Worm (Caenorhabditis elegans) whole organism, L2 larva: ENCODE data around the gene spp-9.

Experiments
- C34F6.9 ChIP-seq: fragments of 150-350 bp; optimal IDR thresholded peaks from 2 replicates; lab custom pipeline; 2014; ENCODE audit warnings: missing biosample characterization, missing genetic modification characterization
- F13H6.1 ChIP-seq: sonication (generic microtip); optimal IDR thresholded peaks from 2 replicates; lab custom pipeline; 2016; ENCODE audit warnings: missing genetic modification characterization, missing compliant biosample characterization
- R02D3.7 ChIP-seq: fragments of 150-350 bp; optimal IDR thresholded peaks from 2 replicates; lab custom pipeline; 2014; ENCODE audit warnings: missing biosample characterization, missing genetic modification characterization
- Y55F3AM.14 ChIP-seq: fragments of 200-800 bp; sonication (Bioruptor generic); optimal IDR thresholded peaks from 2 replicates; lab custom pipeline; 2018; ENCODE audit warnings: mild to moderate bottlenecking, missing genetic modification characterization, missing compliant biosample characterization
- ZK546.5 ChIP-seq: sonication (generic microtip); optimal IDR thresholded peaks from 2 replicates; lab custom pipeline; 2017; ENCODE audit warnings: missing biosample characterization, missing genetic modification characterization
- alr-1 ChIP-seq: fragments of 150-350 bp; optimal IDR thresholded peaks from 2 replicates; lab custom pipeline; 2014; ENCODE audit warnings: missing biosample characterization, missing genetic modification characterization
- ama-1 ChIP-seq: fragments of 150-350 bp; optimal IDR thresholded peaks from 2 replicates; lab custom pipeline; 2018; ENCODE audit warnings: inconsistent platforms
- blmp-1 ChIP-seq: sonication (generic microtip); optimal IDR thresholded peaks from 2 replicates; lab custom pipeline; 2017; ENCODE audit warnings: missing genetic modification characterization, mild to moderate bottlenecking, missing compliant biosample characterization, antibody characterized with exemption, moderate library complexity; ENCODE audit not compliant: insufficient read depth
- ceh-82 ChIP-seq: fragments of 150-350 bp; optimal IDR thresholded peaks from 2 replicates; lab custom pipeline; 2014; ENCODE audit warnings: missing biosample characterization, missing genetic modification characterization
- crh-2 ChIP-seq: sonication (generic microtip); optimal IDR thresholded peaks from 2 replicates; lab custom pipeline; 2017; ENCODE audit warnings: missing biosample characterization, missing genetic modification characterization
- dmd-4 ChIP-seq: sonication (generic microtip); optimal IDR thresholded peaks from 2 replicates; lab custom pipeline; 2017; ENCODE audit warnings: missing biosample characterization, missing genetic modification characterization
- elt-1 ChIP-seq: fragments of 150-350 bp; optimal IDR thresholded peaks from 2 replicates; lab custom pipeline; 2014; ENCODE audit warnings: missing biosample characterization, missing genetic modification characterization
- fos-1 ChIP-seq: fragments of 150-350 bp; optimal IDR thresholded peaks from 2 replicates; lab custom pipeline; 2014; ENCODE audit warnings: missing biosample characterization, missing genetic modification characterization
- gmeb-1 ChIP-seq: fragments of 150-350 bp; optimal IDR thresholded peaks from 2 replicates; lab custom pipeline; 2014; ENCODE audit warnings: missing biosample characterization, missing genetic modification characterization
- lin-11 ChIP-seq: fragments of 150-350 bp; sonication (generic microtip); optimal IDR thresholded peaks from 2 replicates; lab custom pipeline; 2014; ENCODE audit warnings: missing biosample characterization, missing genetic modification characterization, inconsistent platforms, mixed read lengths
- lin-13 ChIP-seq: fragments of 150-350 bp; optimal IDR thresholded peaks from 2 replicates; lab custom pipeline; 2014; ENCODE audit warnings: missing biosample characterization, missing genetic modification reagents, missing genetic modification characterization
- lin-39 ChIP-seq: fragments of 150-350 bp; optimal IDR thresholded peaks from 2 replicates; lab custom pipeline; 2014; ENCODE audit warnings: missing biosample characterization, missing genetic modification reagents, missing genetic modification characterization
- lsy-2 ChIP-seq, 2 experiments: fragments of 150-350 bp in 1 of 2; sonication (generic microtip) in 1 of 2; optimal IDR thresholded peaks; 2 replicates each; lab custom pipeline; 2014 to 2017; ENCODE audit warnings: missing biosample characterization in 2 of 2, missing genetic modification characterization in 2 of 2
- mab-5 ChIP-seq: fragments of 150-350 bp; optimal IDR thresholded peaks from 2 replicates; lab custom pipeline; 2014; ENCODE audit warnings: missing biosample characterization, missing genetic modification characterization
- mbf-1 ChIP-seq: sonication (generic microtip); optimal IDR thresholded peaks from 2 replicates; lab custom pipeline; 2017; ENCODE audit warnings: missing biosample characterization, missing genetic modification characterization
- nhr-10 ChIP-seq: sonication (generic microtip); optimal IDR thresholded peaks from 2 replicates; lab custom pipeline; 2017; ENCODE audit warnings: missing biosample characterization, missing genetic modification characterization
- nhr-11 ChIP-seq: fragments of 150-350 bp; optimal IDR thresholded peaks from 2 replicates; lab custom pipeline; 2014; ENCODE audit warnings: missing biosample characterization, missing genetic modification characterization
- nhr-12 ChIP-seq: fragments of 150-350 bp; optimal IDR thresholded peaks from 2 replicates; lab custom pipeline; 2014; ENCODE audit warnings: missing biosample characterization, missing genetic modification characterization
- nhr-129 ChIP-seq: fragments of 150-350 bp; optimal IDR thresholded peaks from 2 replicates; lab custom pipeline; 2014; ENCODE audit warnings: missing biosample characterization, missing genetic modification characterization
- nhr-21 ChIP-seq: fragments of 150-350 bp; optimal IDR thresholded peaks from 2 replicates; lab custom pipeline; 2014; ENCODE audit warnings: missing biosample characterization, missing genetic modification characterization
- nhr-23 ChIP-seq: fragments of 150-350 bp; optimal IDR thresholded peaks from 2 replicates; lab custom pipeline; 2014; ENCODE audit warnings: missing biosample characterization, missing genetic modification reagents, missing genetic modification characterization
- nhr-237 ChIP-seq: fragments of 150-350 bp; optimal IDR thresholded peaks from 2 replicates; lab custom pipeline; 2014; ENCODE audit warnings: missing biosample characterization, missing genetic modification characterization
- nhr-25 ChIP-seq: fragments of 150-350 bp; sonication (generic microtip); optimal IDR thresholded peaks from 3 replicates; lab custom pipeline; 2014; ENCODE audit warnings: missing biosample characterization, missing genetic modification characterization
- nhr-6 ChIP-seq: fragments of 150-350 bp; optimal IDR thresholded peaks from 2 replicates; lab custom pipeline; 2014; ENCODE audit warnings: missing biosample characterization, missing genetic modification characterization
- nhr-77 ChIP-seq: fragments of 150-350 bp; optimal IDR thresholded peaks from 2 replicates; lab custom pipeline; 2014; ENCODE audit warnings: missing biosample characterization, missing genetic modification characterization
- peb-1 ChIP-seq: fragments of 150-350 bp; optimal IDR thresholded peaks from 2 replicates; lab custom pipeline; 2014; ENCODE audit warnings: missing biosample characterization, missing genetic modification characterization
- sem-4 ChIP-seq: fragments of 150-350 bp; optimal IDR thresholded peaks from 2 replicates; lab custom pipeline; 2014; ENCODE audit warnings: missing biosample characterization, missing genetic modification reagents, missing genetic modification characterization
- skn-1 ChIP-seq: sonication (generic microtip); optimal IDR thresholded peaks from 2 replicates; lab custom pipeline; 2017; ENCODE audit warnings: missing biosample characterization, missing genetic modification characterization
- sma-9 ChIP-seq, 2 experiments: fragments of 150-350 bp in 1 of 2; sonication (generic microtip) in 1 of 2; optimal IDR thresholded peaks; 2 replicates each; lab custom pipeline; 2014 to 2016; ENCODE audit warnings: missing genetic modification characterization in 2 of 2, mild to moderate bottlenecking in 1 of 2, missing biosample characterization in 1 of 2, missing compliant biosample characterization in 1 of 2, missing genetic modification reagents in 1 of 2, moderate library complexity in 1 of 2
- unc-39 ChIP-seq: fragments of 150-350 bp; optimal IDR thresholded peaks from 2 replicates; lab custom pipeline; 2014; ENCODE audit warnings: missing biosample characterization, missing genetic modification characterization
- unc-55 ChIP-seq: fragments of 150-350 bp; sonication (generic microtip); optimal IDR thresholded peaks from 3 replicates; lab custom pipeline; 2014; ENCODE audit warnings: missing biosample characterization, missing genetic modification reagents, missing genetic modification characterization
- unc-62 ChIP-seq: fragments of 150-350 bp; optimal IDR thresholded peaks from 2 replicates; lab custom pipeline; 2014; ENCODE audit warnings: missing biosample characterization, missing genetic modification reagents, missing genetic modification characterization
- zag-1 ChIP-seq: fragments of 150-350 bp; optimal IDR thresholded peaks from 2 replicates; lab custom pipeline; 2014; ENCODE audit warnings: missing biosample characterization, missing genetic modification characterization
- ztf-1 ChIP-seq: fragments of 200-800 bp; sonication (Bioruptor generic); conservative IDR thresholded peaks from 2 replicates; pipeline ENCODE4 v1.3.6; 2022; ENCODE audit warnings: missing genetic modification characterization, missing compliant biosample characterization
- ztf-11 ChIP-seq: sonication (generic microtip); optimal IDR thresholded peaks from 2 replicates; lab custom pipeline; 2017; ENCODE audit warnings: missing biosample characterization, missing genetic modification characterization
- ztf-4 ChIP-seq: fragments of 150-350 bp; optimal IDR thresholded peaks from 2 replicates; lab custom pipeline; 2014; ENCODE audit warnings: missing biosample characterization, missing genetic modification characterization

Gene spp-9

ce11 chrX:11480990-11481824, 6.4 kb upstream of the spp-9 start:
- no peak for TF ChIP-seq peb-1 (tag; lab: Kevin White, UChicago)
- peak; percentile 1 for TF ChIP-seq nhr-129 (tag; lab: Kevin White, UChicago)
- TF ChIP-seq unc-55 (GFP tag; lab: Kevin White, UChicago): no peak
- TF ChIP-seq lin-39 (tag; lab: Kevin White, UChicago): no peak
- TF ChIP-seq ama-1: peak; percentile 44
- TF ChIP-seq elt-1 (tag; lab: Kevin White, UChicago): no peak
- TF ChIP-seq ZK546.5: no peak
- TF ChIP-seq mab-5 (tag; lab: Kevin White, UChicago): no peak
- no peak for TF ChIP-seq nhr-25 (tag; lab: Kevin White, UChicago)
- TF ChIP-seq nhr-21 (tag; lab: Kevin White, UChicago): no peak
- TF ChIP-seq F13H6.1 (tag; lab: Kevin White, UChicago): peak; percentile 4
- TF ChIP-seq crh-2 (tag; lab: Kevin White, UChicago): peak; percentile 33
- TF ChIP-seq ztf-4 (tag; lab: Kevin White, UChicago): peak; percentile 21
- no peak for TF ChIP-seq Y55F3AM.14 (GFP tag; lab: Kevin White, UChicago)
- no peak for TF ChIP-seq lin-11
- TF ChIP-seq fos-1: peak; percentile 87
- TF ChIP-seq gmeb-1 (tag; lab: Kevin White, UChicago): no peak
- no peak for TF ChIP-seq sem-4
- no peak for TF ChIP-seq nhr-237 (tag; lab: Kevin White, UChicago)
- no peak for TF ChIP-seq unc-62 (GFP tag; lab: Kevin White, UChicago)
- no peak for TF ChIP-seq nhr-11 (tag; lab: Kevin White, UChicago)
- TF ChIP-seq C34F6.9 (tag; lab: Kevin White, UChicago): peak; percentile 6
- TF ChIP-seq lin-13: no peak
- TF ChIP-seq nhr-12 (tag; lab: Kevin White, UChicago): no peak

DNA sequence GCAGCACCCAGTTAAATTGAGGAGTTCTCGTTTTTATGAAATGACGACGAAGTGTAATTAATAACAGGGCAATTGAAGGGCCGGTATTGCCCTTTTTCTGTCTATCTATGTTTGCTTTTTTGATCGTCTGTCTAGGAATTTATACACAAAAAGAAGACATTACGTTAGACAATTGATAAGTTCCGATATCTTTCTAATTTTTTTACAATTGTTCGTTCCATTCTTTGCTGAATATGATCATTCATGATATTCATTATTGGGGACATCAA, 5.8 kb upstream of the spp-9 start:
- TF ChIP-seq crh-2 (tag; lab: Kevin White, UChicago): no peak
- TF ChIP-seq ztf-11 (tag; lab: Kevin White, UChicago): no peak
- TF ChIP-seq lin-39 (tag; lab: Kevin White, UChicago): no peak
- TF ChIP-seq lin-11: no peak
- no peak for TF ChIP-seq ZK546.5
- peak; percentile 7 for TF ChIP-seq nhr-25 (tag; lab: Kevin White, UChicago)
- TF ChIP-seq peb-1 (tag; lab: Kevin White, UChicago): no peak
- no peak for TF ChIP-seq nhr-77 (tag; lab: Kevin White, UChicago)
- no peak for TF ChIP-seq mbf-1 (tag; lab: Kevin White, UChicago)
- no peak for TF ChIP-seq ceh-82 (tag; lab: Kevin White, UChicago)
- no peak for TF ChIP-seq Y55F3AM.14 (GFP tag; lab: Kevin White, UChicago)
- no peak for TF ChIP-seq sem-4
- no peak for TF ChIP-seq nhr-129 (tag; lab: Kevin White, UChicago)
- TF ChIP-seq fos-1: peak; percentile 17
- peak; percentile 36 for TF ChIP-seq blmp-1 (tag; lab: Kevin White, UChicago)
- peak; percentile 76 for TF ChIP-seq sma-9 (GFP tag; optimal IDR thresholded peaks at IDR 0.05; lab: Kevin White, UChicago)
- TF ChIP-seq sma-9 (tag; optimal IDR thresholded peaks at IDR 0.05; lab: Kevin White, UChicago): no peak
- no peak for TF ChIP-seq ama-1
- no peak for TF ChIP-seq unc-55 (GFP tag; lab: Kevin White, UChicago)
- no peak for TF ChIP-seq C34F6.9 (tag; lab: Kevin White, UChicago)
- TF ChIP-seq nhr-6 (tag; lab: Kevin White, UChicago): no peak
- no peak for TF ChIP-seq unc-39 (tag; lab: Kevin White, UChicago)
- no peak for TF ChIP-seq gmeb-1 (tag; lab: Kevin White, UChicago)
- no peak for TF ChIP-seq ztf-4 (tag; lab: Kevin White, UChicago)

DNA sequence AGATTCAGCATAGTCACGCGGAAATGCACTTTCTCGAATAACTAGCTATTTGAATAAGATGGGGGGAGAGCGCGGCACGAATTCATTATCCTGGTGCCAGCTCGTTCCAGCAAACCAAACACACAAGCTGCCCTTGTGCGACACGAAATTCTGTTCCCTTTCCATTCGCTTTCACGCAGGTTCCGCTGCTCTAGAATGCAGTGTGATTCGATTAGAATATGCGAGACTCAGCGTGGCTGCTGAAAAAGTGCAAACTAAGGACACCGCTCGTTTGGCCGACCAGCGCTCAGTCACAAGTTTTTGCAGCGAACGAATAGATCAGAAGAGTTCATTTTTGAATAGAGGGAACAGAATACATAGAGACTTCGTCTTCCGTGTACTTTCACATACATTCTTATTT, 5.5 kb upstream of the spp-9 start:
- TF ChIP-seq lsy-2 (tag; optimal IDR thresholded peaks at IDR 0.05; lab: Kevin White, UChicago) (no peak), peb-1 (tag; lab: Kevin White, UChicago) (no peak), unc-55 (GFP tag; lab: Kevin White, UChicago) (no peak), sem-4 (peak; percentile 52), elt-1 (tag; lab: Kevin White, UChicago) (no peak), nhr-21 (tag; lab: Kevin White, UChicago) (peak; percentile 37), mbf-1 (tag; lab: Kevin White, UChicago) (no peak)
- TF ChIP-seq, all 48 proteins: peak for 2

DNA sequence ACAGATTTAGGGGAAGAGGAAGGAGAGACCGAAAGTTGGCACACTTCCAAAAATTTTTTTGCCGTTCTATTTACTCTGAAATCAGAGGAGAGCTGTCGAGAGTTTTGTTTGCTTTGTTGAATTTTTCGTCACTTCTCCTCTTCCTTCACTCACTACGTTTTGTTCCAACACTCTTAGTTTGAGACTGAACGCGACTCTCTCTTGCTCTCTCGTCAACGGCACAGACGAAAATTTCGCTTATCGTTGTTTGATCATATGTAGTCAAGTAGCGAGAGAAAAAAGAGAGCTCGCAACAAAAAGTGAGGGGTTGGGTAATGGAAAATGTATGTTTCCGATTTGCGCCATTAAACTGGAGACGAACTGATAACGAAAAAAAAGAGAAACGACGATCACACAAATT, 4.9 kb upstream of the spp-9 start:
- TF ChIP-seq F13H6.1 (tag; lab: Kevin White, UChicago): peak; percentile 72
- TF ChIP-seq gmeb-1 (tag; lab: Kevin White, UChicago): peak; percentile 24
- no peak for TF ChIP-seq R02D3.7 (tag; lab: Kevin White, UChicago)
- no peak for TF ChIP-seq ceh-82 (tag; lab: Kevin White, UChicago)
- peak; percentile 23 for TF ChIP-seq unc-55 (GFP tag; lab: Kevin White, UChicago)
- no peak for TF ChIP-seq nhr-6 (tag; lab: Kevin White, UChicago)
- TF ChIP-seq nhr-25 (tag; lab: Kevin White, UChicago): no peak
- no peak for TF ChIP-seq elt-1 (tag; lab: Kevin White, UChicago)
- TF ChIP-seq Y55F3AM.14 (GFP tag; lab: Kevin White, UChicago): no peak
- TF ChIP-seq lin-13: no peak
- TF ChIP-seq ztf-1 (GFP tag; lab: Robert Waterston, UW): no peak
- TF ChIP-seq ZK546.5: no peak
- TF ChIP-seq lin-39 (tag; lab: Kevin White, UChicago): no peak
- no peak for TF ChIP-seq skn-1
- no peak for TF ChIP-seq nhr-10
- no peak for TF ChIP-seq blmp-1 (tag; lab: Kevin White, UChicago)
- no peak for TF ChIP-seq zag-1 (tag; lab: Kevin White, UChicago)
- no peak for TF ChIP-seq nhr-237 (tag; lab: Kevin White, UChicago)
- no peak for TF ChIP-seq unc-39 (tag; lab: Kevin White, UChicago)
- TF ChIP-seq nhr-12 (tag; lab: Kevin White, UChicago): no peak
- TF ChIP-seq lin-11: no peak
- no peak for TF ChIP-seq dmd-4
- TF ChIP-seq ztf-4 (tag; lab: Kevin White, UChicago): no peak
- TF ChIP-seq nhr-23 (tag; lab: Kevin White, UChicago): no peak
- TF ChIP-seq alr-1 (tag; lab: Kevin White, UChicago): no peak
- TF ChIP-seq crh-2 (tag; lab: Kevin White, UChicago): peak; percentile 65
